Fruit fly (Drosophila melanogaster): ENCODE data around the gene Srp54.

Srp54 gene

DNA sequence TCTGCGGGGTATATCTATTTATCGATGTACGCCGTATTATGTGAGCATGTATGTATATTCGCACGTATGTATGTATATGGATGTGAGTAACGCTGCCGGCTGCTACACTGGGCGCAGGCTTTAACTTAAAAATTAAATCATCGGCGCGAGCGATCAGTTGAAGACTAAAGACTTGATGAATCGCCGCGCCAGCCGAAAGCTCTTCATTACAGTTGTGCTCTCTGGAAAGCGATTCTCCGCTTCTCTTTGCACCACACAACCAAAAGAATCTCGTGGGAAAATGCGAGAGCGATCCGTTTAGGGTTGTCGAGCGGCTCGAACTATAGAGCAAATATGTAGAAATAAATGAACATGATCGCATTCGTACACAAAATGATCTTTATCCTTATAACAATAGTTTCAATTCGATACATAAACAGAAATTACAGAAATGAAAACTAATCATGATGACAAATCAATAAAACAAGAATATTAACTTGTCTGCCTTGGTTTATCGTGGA is 4.2 kb upstream of the Srp54 start, which contains the start of gene CG13124 (continued):
- TF ChIP-seq CG2199 (GFP tag; IDR thresholded peaks at IDR 0.05): no peak
- no peak for TF ChIP-seq CG15073 (GFP tag; optimal IDR thresholded peaks at IDR 0.05)
- TF ChIP-seq CG7963 (GFP tag; IDR thresholded peaks at IDR 0.05; ENCODE audit: partially characterized antibody): no peak
- no peak for TF ChIP-seq pan (optimal IDR thresholded peaks at IDR 0.05)
- peak in 1 of 2 experiments; percentile 21 for TF ChIP-seq pan (GFP tag; optimal IDR thresholded peaks at IDR 0.05 in 1 of 2, IDR thresholded peaks at IDR 0.05 in 1 of 2)
- TF ChIP-seq bab2 (GFP tag; optimal IDR thresholded peaks at IDR 0.05): no peak
- no peak for TF ChIP-seq Vsx1 (GFP tag; optimal IDR thresholded peaks at IDR 0.05)
- no peak for TF ChIP-seq CG13123 (GFP tag; optimal IDR thresholded peaks at IDR 0.05)
- no peak for TF ChIP-seq vnd (GFP tag; IDR thresholded peaks at IDR 0.05; ENCODE audit: partially characterized antibody)
- no peak for TF ChIP-seq CG6791 (GFP tag; IDR thresholded peaks at IDR 0.05; ENCODE audit: partially characterized antibody)
- TF ChIP-seq fd102C (GFP tag; optimal IDR thresholded peaks at IDR 0.05): no peak
- TF ChIP-seq Dll (GFP tag; IDR thresholded peaks at IDR 0.05; ENCODE audit: partially characterized antibody): no peak
- 0 out of 2 replicates have a peak, but pooled peaks have one; percentile 29 for TF ChIP-seq unc-4 (GFP tag; IDR thresholded peaks at IDR 0.05; ENCODE audit: partially characterized antibody)
- TF ChIP-seq Bgb (GFP tag; IDR thresholded peaks at IDR 0.05; ENCODE audit: partially characterized antibody): 0 out of 2 replicates have a peak, but pooled peaks have one; percentile 16
- peak; percentile 7 for TF ChIP-seq NC2β (GFP tag; optimal IDR thresholded peaks at IDR 0.05)
- TF ChIP-seq Atf3 (GFP tag; optimal IDR thresholded peaks at IDR 0.05): no peak
- no peak for TF ChIP-seq bcd (GFP tag; optimal IDR thresholded peaks at IDR 0.05)
- TF ChIP-seq Fer3 (tag; optimal IDR thresholded peaks at IDR 0.05): no peak
- no peak for TF ChIP-seq CG3838 (GFP tag; optimal IDR thresholded peaks at IDR 0.05)
- TF ChIP-seq lab (GFP tag; optimal IDR thresholded peaks at IDR 0.05): peak; percentile 50
- no peak for TF ChIP-seq CG2889 (GFP tag; IDR thresholded peaks at IDR 0.05)
- TF ChIP-seq CG1832 (GFP tag; optimal IDR thresholded peaks at IDR 0.05): no peak
- TF ChIP-seq CG1647 (GFP tag; optimal IDR thresholded peaks at IDR 0.05): no peak
- TF ChIP-seq CG34376 (GFP tag; optimal IDR thresholded peaks at IDR 0.05): peak; percentile 62
- no peak for TF ChIP-seq corto (GFP tag; optimal IDR thresholded peaks at IDR 0.05)
- TF ChIP-seq crol (GFP tag; IDR thresholded peaks at IDR 0.05): no peak
- no peak for TF ChIP-seq CG11093 (GFP tag; IDR thresholded peaks at IDR 0.05)
- TF ChIP-seq sens (GFP tag): peak; percentile 84
- TF ChIP-seq Xbp1 (GFP tag; optimal IDR thresholded peaks at IDR 0.05): no peak
- peak; percentile 44 for TF ChIP-seq CG15269 (tag; optimal IDR thresholded peaks at IDR 0.05)
- TF ChIP-seq CG12391 (tag; optimal IDR thresholded peaks at IDR 0.05): peak; percentile 5
- no peak for TF ChIP-seq hkb (optimal IDR thresholded peaks at IDR 0.05)
- peak; percentile 24 for TF ChIP-seq hkb (GFP tag; IDR thresholded peaks at IDR 0.05)
- peak; percentile 43 for TF ChIP-seq kay (GFP tag; optimal IDR thresholded peaks at IDR 0.05)
- TF ChIP-seq stwl (tag; optimal IDR thresholded peaks at IDR 0.05): no peak
- no peak for TF ChIP-seq klu (GFP tag; IDR thresholded peaks at IDR 0.05)
- TF ChIP-seq trh (GFP tag; optimal IDR thresholded peaks at IDR 0.05): no peak
- TF ChIP-seq sens-2 (GFP tag; IDR thresholded peaks at IDR 0.05): 0 out of 2 replicates have a peak, but pooled peaks have one; percentile 10
- no peak for TF ChIP-seq H2.0 (GFP tag; IDR thresholded peaks at IDR 0.05)
- no peak for TF ChIP-seq CG14860 (GFP tag; IDR thresholded peaks at IDR 0.05; ENCODE audit: partially characterized antibody)
- no peak for TF ChIP-seq sob (GFP tag; IDR thresholded peaks at IDR 0.05)
- TF ChIP-seq B-H1 (GFP tag; IDR thresholded peaks at IDR 0.05): no peak
- TF ChIP-seq CG11247 (GFP tag; IDR thresholded peaks at IDR 0.05): no peak
- no peak for TF ChIP-seq Oaz (GFP tag; IDR thresholded peaks at IDR 0.05)
- no peak for TF ChIP-seq Sry-β (GFP tag; optimal IDR thresholded peaks at IDR 0.05)
- TF ChIP-seq CG11398 (GFP tag; optimal IDR thresholded peaks at IDR 0.05): no peak
- TF ChIP-seq Dp (GFP tag; optimal IDR thresholded peaks at IDR 0.05): no peak
- no peak for TF ChIP-seq CG4328 (GFP tag; optimal IDR thresholded peaks at IDR 0.05)
- TF ChIP-seq CG11085 (GFP tag; IDR thresholded peaks at IDR 0.05): no peak
- no peak for TF ChIP-seq tx (GFP tag; optimal IDR thresholded peaks at IDR 0.05)
- TF ChIP-seq Hand (GFP tag; optimal IDR thresholded peaks at IDR 0.05): peak; percentile 50

Measured in whole organism, embryonic.